Fruit fly (Drosophila melanogaster): ENCODE data around the gene CG5282.
A peak's percentile ranks its signal among the peaks of the same experiment; 100 is the strongest.

CG5282 gene

dm6 chr3L:20439772-20440171 lies 13.9 kb upstream of the CG5282 start, which contains the start of gene Hpd:
Gene Hpd, minus strand, starts transcription at chr3L:20439872.
- TF ChIP-seq psq (optimal IDR thresholded peaks at IDR 0.05) (no peak), usp (GFP tag; optimal IDR thresholded peaks at IDR 0.05) (no peak)

dm6 chr3L:20436069-20436468 lies 10.2 kb upstream of the CG5282 start, which contains the start of the genes mRpL15 and CtIP:
Gene mRpL15, minus strand, starts transcription at chr3L:20436209.
Gene CtIP, plus strand, starts transcription at chr3L:20436250.
- TF ChIP-seq CG8478 (optimal IDR thresholded peaks at IDR 0.05), result no peak
- TF ChIP-seq usp (GFP tag; optimal IDR thresholded peaks at IDR 0.05), result no peak
- TF ChIP-seq EcR (GFP tag; optimal IDR thresholded peaks at IDR 0.05), result no peak
- no peak for TF ChIP-seq pan (optimal IDR thresholded peaks at IDR 0.05)
- no peak for TF ChIP-seq psq (optimal IDR thresholded peaks at IDR 0.05)
- no peak for TF ChIP-seq Dll (optimal IDR thresholded peaks at IDR 0.05)

- TF ChIP-seq usp (GFP tag; optimal IDR thresholded peaks at IDR 0.05) (no peak), psq (optimal IDR thresholded peaks at IDR 0.05) (no peak), Dll (optimal IDR thresholded peaks at IDR 0.05) (no peak), CG8478 (optimal IDR thresholded peaks at IDR 0.05) (no peak), pan (optimal IDR thresholded peaks at IDR 0.05) (no peak), EcR (GFP tag; optimal IDR thresholded peaks at IDR 0.05) (no peak)
Observed at dm6 chr3L:20432297-20432696, 6.4 kb upstream of the CG5282 start, which contains the start of the genes Las and Psn. Gene Las, minus strand, starts transcription at chr3L:20432361. Gene Psn, plus strand, starts transcription at chr3L:20432468.

- TF ChIP-seq usp (GFP tag; optimal IDR thresholded peaks at IDR 0.05) (no peak), pan (optimal IDR thresholded peaks at IDR 0.05) (no peak), Dll (optimal IDR thresholded peaks at IDR 0.05) (no peak), psq (optimal IDR thresholded peaks at IDR 0.05) (no peak), EcR (GFP tag; optimal IDR thresholded peaks at IDR 0.05) (no peak), CG8478 (optimal IDR thresholded peaks at IDR 0.05) (no peak)
Observed at dm6 chr3L:20431619-20432018, 5.7 kb upstream of the CG5282 start.

- no peak for TF ChIP-seq psq (optimal IDR thresholded peaks at IDR 0.05)
- TF ChIP-seq EcR (GFP tag; optimal IDR thresholded peaks at IDR 0.05), result no peak
- no peak for TF ChIP-seq Dll (optimal IDR thresholded peaks at IDR 0.05)
- TF ChIP-seq CG8478 (optimal IDR thresholded peaks at IDR 0.05), result no peak
- TF ChIP-seq usp (GFP tag; optimal IDR thresholded peaks at IDR 0.05), result no peak
- TF ChIP-seq pan (optimal IDR thresholded peaks at IDR 0.05), result no peak
Observed at dm6 chr3L:20430182-20430581, 4.3 kb upstream of the CG5282 start, which contains the start of gene CG5262. Gene CG5262, minus strand, starts transcription at chr3L:20430475.

dm6 chr3L:20427449-20427848 lies 1.6 kb upstream of the CG5282 start, which contains the start of gene CG5274:
Gene CG5274, minus strand, starts transcription at chr3L:20427666.
- TF ChIP-seq psq (optimal IDR thresholded peaks at IDR 0.05) (no peak), EcR (GFP tag; optimal IDR thresholded peaks at IDR 0.05) (no peak), usp (GFP tag; optimal IDR thresholded peaks at IDR 0.05) (no peak), CG8478 (optimal IDR thresholded peaks at IDR 0.05) (no peak), pan (optimal IDR thresholded peaks at IDR 0.05) (no peak), Dll (optimal IDR thresholded peaks at IDR 0.05) (no peak)

- no peak for TF ChIP-seq usp (GFP tag; optimal IDR thresholded peaks at IDR 0.05)
- TF ChIP-seq CG8478 (optimal IDR thresholded peaks at IDR 0.05), result no peak
- TF ChIP-seq pan (optimal IDR thresholded peaks at IDR 0.05), result no peak
- TF ChIP-seq psq (optimal IDR thresholded peaks at IDR 0.05), result no peak
- no peak for TF ChIP-seq Dll (optimal IDR thresholded peaks at IDR 0.05)
- TF ChIP-seq EcR (GFP tag; optimal IDR thresholded peaks at IDR 0.05), result no peak
Observed at dm6 chr3L:20413304-20413703, 12.6 kb downstream of the CG5282 start, which contains the start of gene zye. Gene zye, plus strand, starts transcription at chr3L:20413604.

dm6 chr3L:20410780-20411179 lies 15.1 kb downstream of the CG5282 start:
- TF ChIP-seq usp (GFP tag; optimal IDR thresholded peaks at IDR 0.05), result no peak
- TF ChIP-seq CG8478 (optimal IDR thresholded peaks at IDR 0.05), result no peak
- no peak for TF ChIP-seq EcR (GFP tag; optimal IDR thresholded peaks at IDR 0.05)
- TF ChIP-seq Dll (optimal IDR thresholded peaks at IDR 0.05), result no peak
- TF ChIP-seq psq (optimal IDR thresholded peaks at IDR 0.05), result no peak
- no peak for TF ChIP-seq pan (optimal IDR thresholded peaks at IDR 0.05)

DNA sequence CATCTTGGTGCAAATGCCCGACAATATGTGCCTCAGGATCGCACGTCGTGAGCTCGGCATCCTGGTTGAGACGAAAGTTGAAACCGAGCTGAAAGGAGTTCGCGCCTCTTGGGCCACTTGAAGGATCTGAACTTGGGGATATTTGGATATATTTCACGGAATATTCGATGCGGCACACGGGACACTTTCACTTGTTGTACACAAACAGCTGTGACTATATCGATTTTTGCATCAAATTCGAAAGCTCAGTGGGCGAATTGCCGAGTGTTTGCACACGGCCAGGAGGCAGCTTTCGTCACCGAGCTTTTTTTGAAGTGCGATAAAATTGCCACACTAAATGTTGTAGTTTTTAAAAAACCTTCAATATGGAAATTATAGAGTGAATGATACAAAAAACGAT lies 15.5 kb downstream of the CG5282 start, which contains the start of gene CG13248:
Gene CG13248 (minus strand): TSS at position 222 of the 400 bp plus-strand sequence.
- TF ChIP-seq usp (GFP tag; optimal IDR thresholded peaks at IDR 0.05), result no peak
- no peak for TF ChIP-seq Dll (optimal IDR thresholded peaks at IDR 0.05)
- no peak for TF ChIP-seq CG8478 (optimal IDR thresholded peaks at IDR 0.05)
- TF ChIP-seq pan (optimal IDR thresholded peaks at IDR 0.05), result no peak
- TF ChIP-seq psq (optimal IDR thresholded peaks at IDR 0.05), result no peak
- no peak for TF ChIP-seq EcR (GFP tag; optimal IDR thresholded peaks at IDR 0.05)

DNA sequence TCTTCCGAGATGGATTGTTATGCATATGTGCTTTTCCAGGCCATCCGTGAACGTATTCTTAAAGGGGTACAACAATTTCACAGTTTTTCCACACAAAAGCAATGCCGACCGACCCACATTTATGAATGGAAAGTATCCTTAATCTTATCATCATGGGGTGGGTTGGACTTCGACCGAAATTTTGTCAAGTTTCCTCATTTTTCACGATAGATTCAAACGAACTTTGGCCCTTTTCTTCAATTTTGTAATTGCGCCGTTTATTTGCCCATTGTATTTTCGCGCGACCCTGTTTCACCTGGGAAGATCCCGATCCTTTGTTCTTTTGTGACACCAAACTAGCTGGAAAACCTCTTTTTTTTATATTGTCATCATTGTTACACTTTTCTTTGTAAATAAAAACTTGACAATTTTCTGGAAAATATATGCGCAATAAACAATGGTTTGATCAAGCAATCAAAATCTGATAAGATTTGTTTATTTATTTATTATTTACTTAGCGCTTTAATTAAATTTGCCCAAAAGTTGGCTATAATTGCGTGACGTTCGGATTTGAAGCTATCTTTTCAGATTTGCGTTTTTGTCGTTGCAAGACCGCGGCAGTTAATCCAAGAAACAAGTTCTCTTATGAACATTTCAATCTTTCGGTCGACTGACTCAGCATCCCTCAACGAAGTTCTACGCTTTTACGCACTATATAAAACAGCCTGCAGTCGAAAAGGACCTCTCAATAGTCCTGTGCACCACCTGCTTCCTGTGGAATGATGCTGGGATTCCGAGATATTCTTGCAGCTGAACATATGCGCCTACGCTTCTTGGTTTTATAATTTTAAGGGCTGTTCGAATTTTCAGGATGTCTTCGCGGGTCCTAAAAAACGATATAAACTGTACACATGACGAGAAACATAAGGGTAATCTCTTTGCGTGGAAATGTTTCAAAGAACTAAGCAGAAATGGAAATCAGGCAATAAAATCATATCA lies 19.6 kb downstream of the CG5282 start:
- no peak for TF ChIP-seq CG8478 (optimal IDR thresholded peaks at IDR 0.05)
- no peak for TF ChIP-seq Dll (optimal IDR thresholded peaks at IDR 0.05)
- no peak for TF ChIP-seq pan (optimal IDR thresholded peaks at IDR 0.05)
- no peak for TF ChIP-seq psq (optimal IDR thresholded peaks at IDR 0.05)
- no peak for TF ChIP-seq EcR (GFP tag; optimal IDR thresholded peaks at IDR 0.05)
- TF ChIP-seq usp (GFP tag; optimal IDR thresholded peaks at IDR 0.05), result no peak

DNA sequence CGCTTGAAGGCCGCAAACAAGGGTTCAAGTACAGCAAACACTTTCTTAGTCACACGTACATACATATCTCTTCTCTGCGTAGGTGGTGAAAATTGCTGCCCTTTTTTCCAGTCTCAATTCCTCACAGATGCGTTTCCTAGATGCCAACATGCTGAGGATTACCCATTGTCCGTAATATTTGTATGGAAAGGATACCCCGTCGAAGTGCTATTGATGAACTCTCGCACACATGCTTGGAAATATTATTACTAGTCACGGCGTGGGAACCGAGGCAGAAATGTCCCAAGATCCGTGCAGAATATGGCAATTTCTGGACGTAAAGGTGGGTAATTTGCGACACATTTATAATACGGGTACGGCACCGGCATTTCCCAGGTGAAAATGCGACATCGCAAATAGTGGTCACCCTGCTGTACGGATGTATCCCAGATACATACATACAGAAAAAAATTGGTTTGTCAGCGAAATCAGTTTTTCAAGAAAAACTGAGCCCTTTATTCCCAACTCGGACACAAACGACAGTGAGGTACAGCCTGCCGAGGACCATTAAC lies 20.5 kb downstream of the CG5282 start:
- TF ChIP-seq psq (optimal IDR thresholded peaks at IDR 0.05) (no peak), usp (GFP tag; optimal IDR thresholded peaks at IDR 0.05) (no peak), CG8478 (optimal IDR thresholded peaks at IDR 0.05) (no peak), pan (optimal IDR thresholded peaks at IDR 0.05) (no peak), Dll (optimal IDR thresholded peaks at IDR 0.05) (no peak), EcR (GFP tag; optimal IDR thresholded peaks at IDR 0.05) (no peak)

DNA sequence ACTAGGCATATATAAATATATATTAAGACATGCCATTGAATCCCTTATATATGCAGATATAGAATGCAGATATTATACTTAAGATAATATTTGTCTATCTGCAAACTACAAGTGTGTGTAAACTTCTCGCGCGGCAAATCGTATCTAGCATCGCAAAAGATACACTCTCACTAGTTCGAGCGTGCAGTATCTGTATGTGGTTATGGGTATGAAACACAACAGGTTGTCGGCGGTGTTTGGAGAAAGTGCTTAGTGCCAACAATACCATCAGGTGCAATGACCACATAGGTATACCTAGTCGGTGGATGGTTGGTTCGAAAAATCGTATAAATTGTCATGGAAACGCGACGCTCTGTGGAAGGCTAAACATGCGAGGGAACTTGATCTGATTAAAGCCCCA lies 21.4 kb downstream of the CG5282 start:
- TF ChIP-seq usp (GFP tag; optimal IDR thresholded peaks at IDR 0.05) (no peak), EcR (GFP tag; optimal IDR thresholded peaks at IDR 0.05) (peak in 1 of 2 experiments; percentile 35)
